Worm (Caenorhabditis elegans) whole organism, mixed stage, embryonic: ENCODE results near the gene rab-7.
A peak's percentile ranks its signal among the peaks of the same experiment; 100 is the strongest.

Experiments
- bed-3 ChIP-seq: fragments of 200-800 bp; sonication (Bioruptor generic); optimal IDR thresholded peaks from 3 replicates; lab custom pipeline; 2018; ENCODE audit warnings: mild to moderate bottlenecking, missing genetic modification characterization, moderate library complexity, missing compliant biosample characterization
- blmp-1 ChIP-seq: fragments of 150-350 bp; optimal IDR thresholded peaks from 2 replicates; lab custom pipeline; 2014; ENCODE audit warnings: missing biosample characterization, missing genetic modification characterization
- ceh-39 ChIP-seq: fragments of 150-350 bp; optimal IDR thresholded peaks from 2 replicates; lab custom pipeline; 2014; ENCODE audit warnings: missing biosample characterization, missing genetic modification characterization
- ceh-43 ChIP-seq: fragments of 200-800 bp; sonication (Bioruptor generic); optimal IDR thresholded peaks from 2 replicates; lab custom pipeline; 2018; ENCODE audit warnings: mild to moderate bottlenecking, missing genetic modification characterization, moderate library complexity, missing compliant biosample characterization
- ceh-83 ChIP-seq: fragments of 200-800 bp; sonication (Bioruptor generic); optimal IDR thresholded peaks from 2 replicates; lab custom pipeline; 2018; ENCODE audit warnings: mild to moderate bottlenecking, missing genetic modification characterization, missing compliant biosample characterization
- cnd-1 ChIP-seq: fragments of 200-800 bp; sonication (Bioruptor generic); optimal IDR thresholded peaks from 2 replicates; lab custom pipeline; 2018; ENCODE audit warnings: mild to moderate bottlenecking, missing genetic modification characterization, missing compliant biosample characterization
- drap-1 ChIP-seq: fragments of 200-800 bp; sonication (Bioruptor generic); optimal IDR thresholded peaks from 3 replicates; lab custom pipeline; 2018; ENCODE audit warnings: mild to moderate bottlenecking, missing genetic modification characterization, missing compliant biosample characterization
- elt-1 ChIP-seq: sonication (generic microtip); optimal IDR thresholded peaks from 2 replicates; lab custom pipeline; 2017; ENCODE audit warnings: missing genetic modification characterization, mild to moderate bottlenecking, missing compliant biosample characterization, antibody characterized with exemption, moderate library complexity, borderline replicate concordance; ENCODE audit not compliant: insufficient read depth
- elt-3 ChIP-seq: fragments of 150-350 bp; optimal IDR thresholded peaks from 2 replicates; lab custom pipeline; 2014; ENCODE audit warnings: missing biosample characterization, missing genetic modification characterization
- flh-1 ChIP-seq: fragments of 200-800 bp; sonication (Bioruptor generic); optimal IDR thresholded peaks from 2 replicates; lab custom pipeline; 2018; ENCODE audit warnings: mild to moderate bottlenecking, missing genetic modification characterization, moderate library complexity, missing compliant biosample characterization
- ham-2 ChIP-seq: fragments of 200-800 bp; sonication (Bioruptor generic); optimal IDR thresholded peaks from 2 replicates; lab custom pipeline; 2018; ENCODE audit warnings: mild to moderate bottlenecking, missing genetic modification characterization, missing compliant biosample characterization
- hlh-1 ChIP-seq: fragments of 150-350 bp; optimal IDR thresholded peaks from 2 replicates; lab custom pipeline; 2014; ENCODE audit warnings: missing biosample characterization, missing genetic modification reagents, missing genetic modification characterization
- lin-13 ChIP-seq: fragments of 150-350 bp; optimal IDR thresholded peaks from 2 replicates; lab custom pipeline; 2014; ENCODE audit warnings: missing biosample characterization, missing genetic modification characterization
- lsy-2 ChIP-seq: fragments of 150-350 bp; optimal IDR thresholded peaks from 2 replicates; lab custom pipeline; 2014; ENCODE audit warnings: missing biosample characterization, missing genetic modification characterization
- mep-1 ChIP-seq: fragments of 150-350 bp; optimal IDR thresholded peaks from 2 replicates; lab custom pipeline; 2017; ENCODE audit warnings: missing biosample characterization, missing genetic modification reagents, missing genetic modification characterization, inconsistent platforms
- mls-2 ChIP-seq: sonication (generic microtip); optimal IDR thresholded peaks from 2 replicates; lab custom pipeline; 2016; ENCODE audit warnings: mild to moderate bottlenecking, missing genetic modification characterization, moderate library complexity, missing compliant biosample characterization
- nhr-12 ChIP-seq: fragments of 150-350 bp; optimal IDR thresholded peaks from 2 replicates; lab custom pipeline; 2014; ENCODE audit warnings: missing biosample characterization, missing genetic modification characterization
- nhr-2 ChIP-seq: fragments of 150-350 bp; optimal IDR thresholded peaks from 2 replicates; lab custom pipeline; 2014; ENCODE audit warnings: missing biosample characterization, missing genetic modification characterization
- nhr-237 ChIP-seq: fragments of 150-350 bp; optimal IDR thresholded peaks from 2 replicates; lab custom pipeline; 2014; ENCODE audit warnings: missing biosample characterization, missing genetic modification characterization
- nhr-28 ChIP-seq: fragments of 150-350 bp; optimal IDR thresholded peaks from 2 replicates; lab custom pipeline; 2014; ENCODE audit warnings: missing biosample characterization, missing genetic modification characterization
- pha-4 ChIP-seq: fragments of 150-350 bp; optimal IDR thresholded peaks from 2 replicates; lab custom pipeline; 2018; ENCODE audit warnings: missing biosample characterization, missing genetic modification reagents, missing genetic modification characterization
- sem-2 ChIP-seq: fragments of 200-800 bp; sonication (Bioruptor generic); optimal IDR thresholded peaks from 2 replicates; lab custom pipeline; 2018; ENCODE audit warnings: mild to moderate bottlenecking, missing genetic modification characterization, missing compliant biosample characterization
- snpc-4 ChIP-seq: fragments of 150-350 bp; optimal IDR thresholded peaks from 2 replicates; lab custom pipeline; 2014; ENCODE audit warnings: missing biosample characterization, missing genetic modification characterization
- sptf-1 ChIP-seq: sonication (generic microtip); optimal IDR thresholded peaks from 2 replicates; lab custom pipeline; 2017; ENCODE audit warnings: mild to moderate bottlenecking, missing genetic modification characterization, moderate library complexity, missing compliant biosample characterization
- tbx-8 ChIP-seq: fragments of 200-800 bp; sonication (Bioruptor generic); optimal IDR thresholded peaks from 2 replicates; lab custom pipeline; 2018; ENCODE audit warnings: mild to moderate bottlenecking, missing genetic modification characterization, moderate library complexity, missing compliant biosample characterization
- unc-120 ChIP-seq: sonication (generic microtip); optimal IDR thresholded peaks from 2 replicates; lab custom pipeline; 2017; ENCODE audit warnings: missing genetic modification characterization, missing compliant biosample characterization; ENCODE audit not compliant: poor library complexity, severe bottlenecking
- unc-39 ChIP-seq: fragments of 150-350 bp; optimal IDR thresholded peaks from 2 replicates; lab custom pipeline; 2014; ENCODE audit warnings: missing biosample characterization, missing genetic modification characterization
- unc-62 ChIP-seq: fragments of 150-350 bp; optimal IDR thresholded peaks from 2 replicates; lab custom pipeline; 2014; ENCODE audit warnings: missing biosample characterization, missing genetic modification reagents, missing genetic modification characterization
- zip-8 ChIP-seq: fragments of 150-350 bp; optimal IDR thresholded peaks from 2 replicates; lab custom pipeline; 2014; ENCODE audit warnings: missing biosample characterization, missing genetic modification characterization
- ztf-11 ChIP-seq: fragments of 150-350 bp; optimal IDR thresholded peaks from 2 replicates; lab custom pipeline; 2014; ENCODE audit warnings: missing biosample characterization, missing genetic modification characterization

The rab-7 gene

DNA sequence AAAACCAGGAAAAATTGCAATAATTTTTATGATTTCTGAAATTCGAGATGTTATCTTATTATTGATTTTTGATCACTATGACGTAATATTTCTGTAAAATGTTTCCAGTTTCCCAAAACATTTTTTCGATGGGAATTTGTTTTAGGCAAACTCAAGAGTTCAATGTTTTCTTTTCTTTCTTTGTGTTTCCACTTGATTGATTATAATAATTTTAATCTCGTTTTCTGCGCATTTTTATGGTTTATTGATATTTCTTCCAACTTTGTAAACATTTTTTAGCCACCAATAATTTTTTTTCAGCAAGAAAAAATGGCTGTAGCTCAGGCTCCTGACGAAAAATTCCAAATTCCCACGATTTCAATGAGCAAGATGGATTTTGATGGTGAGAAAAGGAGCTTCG, 12.5 kb downstream of the rab-7 start, which contains the start of gene W03C9.6:
Gene W03C9.6 (plus strand): TSS at position 301 of the 400 bp plus-strand sequence.
- no peak for TF ChIP-seq elt-1 (tag; lab: Kevin White, UChicago)
- peak; percentile 80 for TF ChIP-seq zip-8 (tag; lab: Kevin White, UChicago)
- no peak for TF ChIP-seq nhr-28 (tag; lab: Kevin White, UChicago)

ce11 chrII:11952963-11953362, 13.8 kb downstream of the rab-7 start:
- TF ChIP-seq blmp-1 (tag; lab: Kevin White, UChicago) (no peak), mep-1 (no peak), ham-2 (no peak), sptf-1 (no peak), flh-1 (GFP tag; lab: Kevin White, UChicago) (no peak), lsy-2 (tag; lab: Kevin White, UChicago) (no peak), mls-2 (tag; lab: Kevin White, UChicago) (no peak), lin-13 (tag; lab: Kevin White, UChicago) (no peak), ceh-43 (GFP tag; lab: Kevin White, UChicago) (no peak), unc-39 (tag; lab: Kevin White, UChicago) (no peak)

ce11 chrII:11948459-11948858, 18.3 kb downstream of the rab-7 start, which contains the start of gene W03C9.8:
Gene W03C9.8, plus strand, starts transcription at chrII:11948759.
- TF ChIP-seq nhr-12 (tag; lab: Kevin White, UChicago) (no peak), sptf-1 (no peak), elt-3 (tag; lab: Kevin White, UChicago) (no peak), snpc-4 (tag; lab: Kevin White, UChicago) (no peak), sem-2 (GFP tag; lab: Kevin White, UChicago) (no peak), tbx-8 (GFP tag; lab: Kevin White, UChicago) (no peak), ceh-39 (tag; lab: Kevin White, UChicago) (no peak), bed-3 (GFP tag; lab: Kevin White, UChicago) (no peak), lin-13 (tag; lab: Kevin White, UChicago) (no peak), ceh-43 (GFP tag; lab: Kevin White, UChicago) (no peak), drap-1 (no peak), pha-4 (tag; lab: Kevin White, UChicago) (no peak), cnd-1 (tag; lab: Kevin White, UChicago) (no peak), flh-1 (GFP tag; lab: Kevin White, UChicago) (no peak), ceh-83 (GFP tag; lab: Kevin White, UChicago) (no peak), zip-8 (tag; lab: Kevin White, UChicago) (no peak), elt-1 (tag; lab: Kevin White, UChicago) (no peak), nhr-237 (tag; lab: Kevin White, UChicago) (no peak), ztf-11 (tag; lab: Kevin White, UChicago) (no peak)

DNA sequence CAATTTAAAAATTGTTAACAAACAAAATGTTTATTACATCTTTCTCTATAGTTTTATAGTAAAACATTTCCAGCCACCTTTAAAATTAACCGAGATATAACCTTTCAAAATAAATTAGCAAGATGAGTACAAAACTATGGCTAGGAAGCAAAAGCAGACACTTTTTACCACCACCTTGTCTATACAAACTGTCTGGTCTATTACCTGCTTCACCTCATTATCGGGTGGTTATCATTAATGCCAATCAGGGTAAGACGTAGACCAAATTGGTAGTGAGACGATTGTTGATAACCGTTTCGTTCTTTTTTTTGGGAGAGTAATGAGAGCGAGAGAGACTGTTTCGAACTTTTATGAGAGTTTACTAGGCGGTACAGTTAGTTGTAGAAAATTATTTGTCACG, 30.3 kb downstream of the rab-7 start:
- TF ChIP-seq unc-62 (GFP tag; lab: Kevin White, UChicago) (no peak), nhr-12 (tag; lab: Kevin White, UChicago) (no peak), lsy-2 (tag; lab: Kevin White, UChicago) (no peak), elt-1 (tag; lab: Kevin White, UChicago) (no peak), unc-120 (tag; lab: Kevin White, UChicago) (no peak), ztf-11 (tag; lab: Kevin White, UChicago) (no peak), sem-2 (GFP tag; lab: Kevin White, UChicago) (no peak), tbx-8 (GFP tag; lab: Kevin White, UChicago) (no peak), unc-39 (tag; lab: Kevin White, UChicago) (no peak)

ce11 chrII:11935266-11935665, 31.5 kb downstream of the rab-7 start, which contains the start of gene lin-29:
Gene lin-29, minus strand, starts transcription at chrII:11935343.
- TF ChIP-seq hlh-1 (tag; lab: Kevin White, UChicago) (no peak), sem-2 (GFP tag; lab: Kevin White, UChicago) (no peak)

DNA sequence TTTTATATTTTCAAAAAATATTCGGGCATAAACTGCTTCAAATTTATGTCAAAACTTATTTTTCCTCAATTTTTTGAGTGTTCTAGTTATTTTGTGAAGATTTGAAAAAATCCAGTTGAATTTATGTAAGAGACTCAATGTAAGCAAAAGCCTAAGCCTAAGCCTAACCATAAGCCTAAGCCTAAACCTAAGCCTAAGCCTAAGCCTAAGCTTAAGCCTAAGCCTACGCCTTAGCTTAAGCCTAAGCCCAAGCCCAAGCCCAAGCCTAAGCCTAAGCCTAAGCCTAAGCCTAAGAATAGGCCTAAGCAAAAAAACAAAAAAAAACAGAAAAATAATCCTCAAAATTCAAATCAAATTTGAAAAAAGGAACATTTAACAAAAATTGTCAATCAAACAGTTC, 36.6 kb downstream of the rab-7 start:
- TF ChIP-seq ceh-39 (tag; lab: Kevin White, UChicago) (no peak), nhr-2 (tag; lab: Kevin White, UChicago) (no peak), blmp-1 (tag; lab: Kevin White, UChicago) (no peak), nhr-237 (tag; lab: Kevin White, UChicago) (no peak), drap-1 (no peak), ceh-83 (GFP tag; lab: Kevin White, UChicago) (no peak), mep-1 (no peak), cnd-1 (tag; lab: Kevin White, UChicago) (no peak)
